Worm (Caenorhabditis elegans): ENCODE measurements around the gene R07E5.11.

R07E5.11 gene

DNA sequence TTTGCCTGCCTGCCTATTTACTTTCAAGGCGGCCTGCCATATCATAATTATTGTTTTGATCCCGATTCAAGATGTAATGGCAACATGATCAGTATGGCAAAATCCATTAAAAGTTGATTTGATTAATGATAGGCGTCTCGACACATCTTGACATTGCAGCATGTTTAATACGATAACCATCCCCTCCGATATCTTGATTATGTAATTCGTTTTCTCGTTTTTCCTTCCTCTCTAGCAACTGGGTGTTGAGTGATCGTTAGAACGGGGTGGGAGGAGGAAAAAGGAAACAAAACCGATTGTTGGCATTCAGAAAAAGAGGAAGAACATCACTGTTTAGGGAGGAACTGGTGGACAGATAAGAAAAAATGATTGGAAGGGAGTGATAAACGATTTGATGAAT, 23.1 kb downstream of the R07E5.11 start:
- TF ChIP-seq elt-1 (tag; optimal IDR thresholded peaks at IDR 0.05), result peak; percentile 67
- TF ChIP-seq ztf-11 (tag; optimal IDR thresholded peaks at IDR 0.05), result no peak
- no peak for TF ChIP-seq mml-1 (tag; optimal IDR thresholded peaks at IDR 0.05)
- TF ChIP-seq eor-1 (tag; optimal IDR thresholded peaks at IDR 0.05), result no peak

ce11 chrIII:4391319-4391718, 23.7 kb downstream of the R07E5.11 start:
- TF ChIP-seq nhr-25 (tag; optimal IDR thresholded peaks at IDR 0.05), result peak; percentile 48
- TF ChIP-seq egl-5 (tag; optimal IDR thresholded peaks at IDR 0.05), result no peak

DNA sequence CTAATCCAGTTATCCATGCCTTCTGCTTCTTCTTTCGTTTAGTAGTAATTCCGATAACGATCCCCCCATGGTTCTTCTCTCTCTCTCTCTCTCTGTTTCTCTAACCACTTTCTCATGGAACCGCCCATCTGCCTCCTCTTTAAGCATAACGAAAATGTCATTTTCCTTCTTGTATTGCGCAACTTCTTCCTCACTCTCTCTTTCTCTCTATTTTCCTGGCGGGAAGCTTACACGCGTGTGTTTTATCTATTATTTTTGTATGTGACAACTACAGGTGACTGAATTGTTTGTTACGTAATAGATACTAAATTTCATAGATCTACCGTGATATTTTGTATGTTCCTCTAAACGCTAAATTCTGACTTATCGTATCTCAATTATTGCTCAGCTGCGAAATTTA, 24.6 kb downstream of the R07E5.11 start:
- TF ChIP-seq nhr-25 (tag; optimal IDR thresholded peaks at IDR 0.05) (peak; percentile 11), fos-1 (tag; optimal IDR thresholded peaks at IDR 0.05) (no peak)

DNA sequence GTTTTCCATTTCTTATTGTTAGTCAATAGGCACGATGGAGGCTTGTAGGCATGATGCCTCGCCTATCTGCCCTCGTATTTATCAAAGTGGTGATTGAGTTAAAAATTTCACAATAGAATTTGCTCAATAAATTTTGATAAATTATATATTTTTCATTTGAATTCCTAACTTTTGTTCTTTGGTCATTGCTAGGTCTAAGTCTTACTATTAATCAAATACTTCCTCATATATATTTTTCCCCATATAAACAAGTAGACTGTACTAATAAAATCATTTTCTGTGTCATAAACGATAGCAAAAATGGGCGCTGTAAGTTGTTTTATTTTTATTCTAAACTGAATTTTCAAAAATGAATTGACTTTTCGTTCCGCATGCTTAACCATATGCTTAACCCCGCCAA, 30.5 kb downstream of the R07E5.11 start, which contains the start of gene pals-28:
Gene pals-28 (plus strand): TSS at position 301 of the 400 bp plus-strand sequence.
- TF ChIP-seq lin-39 (tag; optimal IDR thresholded peaks at IDR 0.05), result no peak
- TF ChIP-seq ama-1 (optimal IDR thresholded peaks at IDR 0.05), result no peak
- no peak for TF ChIP-seq lsy-12 (tag; optimal IDR thresholded peaks at IDR 0.05)

DNA sequence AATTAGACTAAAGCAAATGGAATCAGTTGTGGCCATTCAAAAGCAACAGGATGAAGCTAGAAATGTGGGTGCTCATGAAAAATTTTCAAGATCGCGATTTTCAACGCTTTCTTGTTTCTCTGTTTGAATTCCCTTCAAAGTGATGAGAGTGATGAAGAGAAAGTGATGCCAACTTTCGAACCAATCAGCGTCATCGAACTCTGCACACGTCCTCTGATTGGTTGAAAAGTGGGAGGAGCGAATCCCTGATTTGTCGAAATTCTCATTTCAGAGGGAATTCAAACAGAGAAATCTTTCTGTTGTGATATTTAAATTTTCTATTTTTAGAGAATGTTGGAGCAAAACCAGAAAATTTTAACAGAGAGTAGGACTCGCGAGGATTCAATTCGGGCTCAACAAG, 32.9 kb downstream of the R07E5.11 start:
- no peak for TF ChIP-seq fkh-10 (GFP tag; optimal IDR thresholded peaks at IDR 0.05)
- TF ChIP-seq nfya-1 (tag; optimal IDR thresholded peaks at IDR 0.05; ENCODE audit: insufficient read depth), result peak; percentile 71

DNA sequence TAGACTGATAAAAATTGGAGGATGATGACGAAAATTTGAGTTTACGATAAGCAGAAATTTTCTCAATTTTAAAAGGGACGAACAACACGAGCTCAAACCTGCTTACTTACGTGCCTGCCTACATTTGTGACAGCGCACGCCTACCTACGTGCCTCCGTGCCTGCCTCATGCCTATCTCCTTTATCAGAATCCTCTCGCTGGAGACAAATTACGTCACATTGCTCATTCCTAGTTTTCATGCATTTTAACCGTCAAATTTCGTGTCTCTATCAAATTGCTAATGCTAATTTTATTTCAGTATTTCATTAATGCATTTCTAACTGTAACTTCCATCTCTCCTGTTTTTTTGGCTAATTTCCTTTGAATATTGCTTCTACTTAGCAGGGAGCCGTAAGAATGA, 33.7 kb downstream of the R07E5.11 start, which contains the start of gene pals-27:
Gene pals-27 (plus strand): TSS at position 301 of the 400 bp plus-strand sequence.
- TF ChIP-seq R02D3.7 (tag; optimal IDR thresholded peaks at IDR 0.05), result no peak
- TF ChIP-seq ZK546.5 (tag; optimal IDR thresholded peaks at IDR 0.05), result no peak
- no peak for TF ChIP-seq lin-39 (tag; optimal IDR thresholded peaks at IDR 0.05)
- no peak for TF ChIP-seq fkh-2 (tag; optimal IDR thresholded peaks at IDR 0.05)
- no peak for TF ChIP-seq mdl-1 (tag; optimal IDR thresholded peaks at IDR 0.05)
- no peak for TF ChIP-seq jun-1 (tag; optimal IDR thresholded peaks at IDR 0.05)
- no peak for TF ChIP-seq fkh-10 (GFP tag; optimal IDR thresholded peaks at IDR 0.05)
- no peak for TF ChIP-seq mml-1 (tag; optimal IDR thresholded peaks at IDR 0.05)
- no peak for TF ChIP-seq nhr-43 (tag; optimal IDR thresholded peaks at IDR 0.05; ENCODE audit: poor library complexity, severe bottlenecking)
- TF ChIP-seq nhr-12 (tag; optimal IDR thresholded peaks at IDR 0.05), result no peak

DNA sequence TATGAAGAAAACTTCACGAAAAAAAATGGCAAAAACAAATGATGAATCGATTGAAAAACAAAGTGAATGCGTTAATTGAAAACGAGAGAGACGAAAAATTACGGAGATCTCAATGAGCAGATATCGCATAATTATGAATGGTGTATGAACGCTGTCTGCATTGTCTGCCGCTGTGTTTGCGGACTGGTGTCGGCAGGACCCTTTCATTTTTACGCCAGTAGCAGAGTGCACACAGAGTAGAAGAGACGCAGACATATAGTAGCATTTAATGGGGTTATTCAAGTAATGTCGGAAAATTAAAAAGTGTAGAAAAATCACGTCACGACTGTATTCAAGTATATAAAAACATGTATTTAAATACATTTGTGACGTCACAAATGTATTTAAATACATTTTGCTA, 34.2 kb downstream of the R07E5.11 start:
- TF ChIP-seq egl-27 (tag; optimal IDR thresholded peaks at IDR 0.05), result no peak
- TF ChIP-seq snpc-4 (tag; optimal IDR thresholded peaks at IDR 0.05), result peak; percentile 27
- TF ChIP-seq lin-15B (tag; optimal IDR thresholded peaks at IDR 0.05), result peak; percentile 37
- TF ChIP-seq egl-5 (tag; optimal IDR thresholded peaks at IDR 0.05), result peak; percentile 31
- TF ChIP-seq nfya-1 (tag; optimal IDR thresholded peaks at IDR 0.05; ENCODE audit: insufficient read depth), result peak; percentile 49
- TF ChIP-seq nhr-11 (tag; optimal IDR thresholded peaks at IDR 0.05), result no peak
- TF ChIP-seq sea-2 (GFP tag; optimal IDR thresholded peaks at IDR 0.05), result no peak

DNA sequence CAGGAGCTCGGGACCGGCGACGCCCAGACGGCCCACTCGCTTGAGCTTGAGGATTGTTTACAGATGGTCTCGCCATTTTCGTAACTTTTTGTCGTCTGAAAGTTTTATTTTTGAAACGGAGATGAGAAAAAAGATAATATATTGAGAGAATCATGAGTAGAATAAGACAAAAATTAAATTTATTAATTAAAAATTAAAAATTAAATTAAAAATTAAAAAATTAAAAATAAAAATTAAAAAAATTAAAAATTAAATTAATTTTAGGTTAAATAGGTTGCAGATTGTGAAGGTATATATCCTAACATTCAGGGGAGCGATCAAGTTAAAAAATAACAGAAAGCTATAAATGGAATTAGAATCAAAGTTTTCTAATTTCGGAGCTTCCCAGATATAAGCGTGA, 35.3 kb downstream of the R07E5.11 start, which contains the start of gene B0284.3:
Gene B0284.3 (minus strand): TSS at position 101 of the 400 bp plus-strand sequence.
- TF ChIP-seq aly-2 (tag; optimal IDR thresholded peaks at IDR 0.05) (no peak), ztf-11 (tag; optimal IDR thresholded peaks at IDR 0.05) (no peak)

DNA sequence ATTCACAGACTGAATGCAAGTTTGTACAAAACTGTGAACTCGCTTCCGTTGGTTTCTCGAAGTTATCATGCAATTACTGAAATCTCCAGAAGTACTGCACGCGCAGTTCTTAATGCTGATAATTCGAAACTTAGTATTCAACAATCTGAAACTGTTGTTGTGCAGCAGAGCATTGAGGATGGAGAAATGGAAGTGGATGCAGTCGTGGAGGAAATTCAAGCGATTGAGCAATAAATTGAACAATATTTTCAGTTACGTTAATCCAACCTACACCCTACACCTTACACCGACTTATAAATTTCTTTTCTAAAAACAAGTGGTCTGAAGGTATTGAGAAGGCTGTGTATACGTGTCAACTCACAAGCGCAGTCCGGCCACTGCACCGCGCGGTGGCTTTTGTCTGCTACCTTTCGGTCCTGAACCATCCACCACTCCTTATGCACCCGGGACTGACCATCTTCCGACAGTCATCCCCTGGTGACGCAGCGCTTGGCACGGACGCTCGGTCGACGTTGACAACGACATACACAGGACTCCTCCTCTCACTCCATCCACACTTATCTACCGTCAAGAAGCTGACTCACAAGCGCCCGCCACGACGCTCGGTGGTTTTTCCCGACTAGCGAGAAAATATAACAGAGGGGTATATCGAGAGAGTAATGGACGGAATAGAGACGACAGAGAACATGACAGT, 36.3 kb downstream of the R07E5.11 start:
- TF ChIP-seq nhr-43 (tag; optimal IDR thresholded peaks at IDR 0.05; ENCODE audit: poor library complexity, severe bottlenecking) (peak; percentile 54), pha-4 (tag; optimal IDR thresholded peaks at IDR 0.05) (peak; percentile 29), nhr-25 (tag; optimal IDR thresholded peaks at IDR 0.05) (peak; percentile 67), jun-1 (tag; optimal IDR thresholded peaks at IDR 0.05) (peak; percentile 9), nhr-23 (tag; optimal IDR thresholded peaks at IDR 0.05) (peak; percentile 54), ztf-4 (tag; optimal IDR thresholded peaks at IDR 0.05) (peak; percentile 63), nhr-77 (tag; optimal IDR thresholded peaks at IDR 0.05) (peak; percentile 49), elt-2 (tag; optimal IDR thresholded peaks at IDR 0.05) (peak; percentile 40), hmg-11 (tag; optimal IDR thresholded peaks at IDR 0.05) (peak; percentile 68), tbx-2 (tag; optimal IDR thresholded peaks at IDR 0.05) (peak; percentile 29), lsy-12 (tag; optimal IDR thresholded peaks at IDR 0.05) (peak; percentile 44), nfya-1 (tag; optimal IDR thresholded peaks at IDR 0.05; ENCODE audit: insufficient read depth) (peak; percentile 34), elt-3 (tag; optimal IDR thresholded peaks at IDR 0.05) (peak in 1 of 3 experiments; percentile 16)
